Fruit fly (Drosophila melanogaster): Measurements from ENCODE around the gene Gr64e.

Gr64e gene

dm6 chr3L:4014349-4014748 lies 17.6 kb upstream of the Gr64e start (continued):
- TF ChIP-seq Med (GFP tag) (peak; percentile 70), CG11723 (GFP tag; optimal IDR thresholded peaks at IDR 0.05) (no peak), CG17829 (tag; optimal IDR thresholded peaks at IDR 0.05) (no peak), CG7372 (GFP tag; IDR thresholded peaks at IDR 0.05) (no peak), nom (GFP tag; optimal IDR thresholded peaks at IDR 0.05) (no peak), H15 (GFP tag; IDR thresholded peaks at IDR 0.05) (0 out of 3 replicates have a peak, but pooled peaks have one; percentile 15), sc (optimal IDR thresholded peaks at IDR 0.05) (no peak), sc (GFP tag; optimal IDR thresholded peaks at IDR 0.05) (no peak), gcm (GFP tag; optimal IDR thresholded peaks at IDR 0.05) (no peak), Dbx (GFP tag; IDR thresholded peaks at IDR 0.05) (no peak), CG13424 (tag; optimal IDR thresholded peaks at IDR 0.05) (no peak), sens (GFP tag) (peak; percentile 81), CG4730 (GFP tag; IDR thresholded peaks at IDR 0.05) (no peak), Usf (GFP tag; optimal IDR thresholded peaks at IDR 0.05) (no peak), CG16815 (GFP tag; optimal IDR thresholded peaks at IDR 0.05) (no peak), hbn (GFP tag; IDR thresholded peaks at IDR 0.05; ENCODE audit: partially characterized antibody) (no peak), Myb (GFP tag; optimal IDR thresholded peaks at IDR 0.05) (no peak), CG15073 (GFP tag; optimal IDR thresholded peaks at IDR 0.05) (no peak), CG7839 (tag; optimal IDR thresholded peaks at IDR 0.05) (no peak), ewg (GFP tag; optimal IDR thresholded peaks at IDR 0.05) (no peak), CG13624 (GFP tag; optimal IDR thresholded peaks at IDR 0.05) (no peak), CG14050 (GFP tag; IDR thresholded peaks at IDR 0.05) (no peak), CG18764 (GFP tag; optimal IDR thresholded peaks at IDR 0.05) (no peak), CG17361 (GFP tag; IDR thresholded peaks at IDR 0.05) (no peak), Side (GFP tag; optimal IDR thresholded peaks at IDR 0.05) (no peak), CG12299 (tag; optimal IDR thresholded peaks at IDR 0.05) (no peak), sr (GFP tag; IDR thresholded peaks at IDR 0.05) (no peak), ato (GFP tag; IDR thresholded peaks at IDR 0.05; ENCODE audit: partially characterized antibody) (no peak), CG2120 (GFP tag; optimal IDR thresholded peaks at IDR 0.05) (no peak), vfl (GFP tag; optimal IDR thresholded peaks at IDR 0.05) (no peak), CG10267 (tag; optimal IDR thresholded peaks at IDR 0.05) (no peak), ase (GFP tag; IDR thresholded peaks at IDR 0.05) (peak; percentile 7; the same call in 1 of the 3 replicates), CG3407 (GFP tag; optimal IDR thresholded peaks at IDR 0.05) (no peak), CG4617 (GFP tag; optimal IDR thresholded peaks at IDR 0.05; ENCODE audit: borderline replicate concordance) (no peak), gce (GFP tag; IDR thresholded peaks at IDR 0.05) (no peak), sima (GFP tag; optimal IDR thresholded peaks at IDR 0.05) (no peak), CG1603 (tag; optimal IDR thresholded peaks at IDR 0.05) (peak; percentile 36), dati (GFP tag; IDR thresholded peaks at IDR 0.05) (no peak), cato (GFP tag; optimal IDR thresholded peaks at IDR 0.05; ENCODE audit: borderline replicate concordance) (no peak), CG8924 (tag; optimal IDR thresholded peaks at IDR 0.05) (no peak), otp (GFP tag; IDR thresholded peaks at IDR 0.05) (0 out of 3 replicates have a peak, but pooled peaks have one; percentile 32), CG13123 (GFP tag; optimal IDR thresholded peaks at IDR 0.05) (no peak), CG9215 (GFP tag; IDR thresholded peaks at IDR 0.05) (no peak), CG43689 (GFP tag; IDR thresholded peaks at IDR 0.05) (no peak), CG42726 (GFP tag; IDR thresholded peaks at IDR 0.05; ENCODE audit: partially characterized antibody) (no peak), zfh1 (GFP tag; IDR thresholded peaks at IDR 0.05) (peak; percentile 46; the same call in 1 of the 3 replicates), MTF-1 (GFP tag; optimal IDR thresholded peaks at IDR 0.05; ENCODE audit: borderline replicate concordance) (no peak), nmo (GFP tag; optimal IDR thresholded peaks at IDR 0.05) (peak; percentile 14), H2.0 (GFP tag; IDR thresholded peaks at IDR 0.05) (no peak), Dip2 (GFP tag; IDR thresholded peaks at IDR 0.05) (no peak), sens-2 (GFP tag; IDR thresholded peaks at IDR 0.05) (no peak), CG32772 (GFP tag; IDR thresholded peaks at IDR 0.05) (no peak)

Data from whole organism, embryonic.